Fruit fly (Drosophila melanogaster) whole organism, embryonic: Measurements from ENCODE around the gene Cpr11B.

Experiments used
- Awh ChIP-seq: fragments of 200-800 bp; sonication (Bioruptor generic); IDR thresholded peaks from 2 replicates; pipeline ENCODE4, ENCODE4 v1.3.6; 2022; ENCODE audit warnings: missing biosample characterization, missing genetic modification characterization
- CG10274 ChIP-seq: fragments of 200-800 bp; sonication (Bioruptor generic); optimal IDR thresholded peaks from 3 replicates; lab custom pipeline; 2017; ENCODE audit warnings: missing biosample characterization, mild to moderate bottlenecking, missing genetic modification characterization
- CG12071 ChIP-seq: fragments of 200-800 bp; sonication (Bioruptor generic); optimal IDR thresholded peaks from 3 replicates; lab custom pipeline; 2018; ENCODE audit warnings: missing biosample characterization, mild to moderate bottlenecking, missing genetic modification characterization
- CG12299 ChIP-seq: fragments of 200-800 bp; sonication (Bioruptor generic); optimal IDR thresholded peaks from 2 replicates; lab custom pipeline; 2018; ENCODE audit warnings: missing biosample characterization, mild to moderate bottlenecking, missing genetic modification characterization
- CG12769 ChIP-seq: fragments of 200-800 bp; sonication (Bioruptor generic); optimal IDR thresholded peaks from 2 replicates; lab custom pipeline; 2019; ENCODE audit warnings: missing biosample characterization, mild to moderate bottlenecking, missing genetic modification characterization, moderate library complexity
- CG13894 ChIP-seq: fragments of 200-800 bp; sonication (Bioruptor generic); optimal IDR thresholded peaks from 3 replicates; lab custom pipeline; 2018; ENCODE audit warnings: missing biosample characterization, mild to moderate bottlenecking, missing genetic modification characterization, moderate library complexity
- CG14441 ChIP-seq: fragments of 200-800 bp; sonication (Bioruptor generic); IDR thresholded peaks from 2 replicates; pipeline ENCODE4 v1.3.6; 2022; ENCODE audit warnings: missing biosample characterization, missing genetic modification characterization
- CG14667 ChIP-seq: fragments of 200-800 bp; sonication (Bioruptor generic); IDR thresholded peaks from 2 replicates; pipeline ENCODE4 v1.3.6; 2022; ENCODE audit warnings: missing biosample characterization, missing genetic modification characterization
- CG16813 ChIP-seq: fragments of 200-800 bp; sonication (Bioruptor generic); IDR thresholded peaks from 3 replicates; pipeline ENCODE4 v1.3.6; 2022; ENCODE audit warnings: missing biosample characterization, missing genetic modification characterization; ENCODE audit not compliant: partially characterized antibody
- CG17328 ChIP-seq: fragments of 200-800 bp; sonication (Bioruptor generic); IDR thresholded peaks from 2 replicates; pipeline ENCODE4 v1.3.6; 2022; ENCODE audit warnings: missing biosample characterization, missing genetic modification characterization
- CG4328 ChIP-seq: fragments of 200-800 bp; sonication (Bioruptor generic); optimal IDR thresholded peaks from 3 replicates; lab custom pipeline; 2017; ENCODE audit warnings: missing biosample characterization, missing genetic modification reagents, missing genetic modification characterization
- CG6791 ChIP-seq: fragments of 200-800 bp; sonication (Bioruptor generic); IDR thresholded peaks from 3 replicates; pipeline ENCODE4 v1.3.6; 2022; ENCODE audit warnings: missing biosample characterization, missing genetic modification characterization; ENCODE audit not compliant: partially characterized antibody
- CG7786 ChIP-seq: fragments of 200-800 bp; sonication (Bioruptor generic); optimal IDR thresholded peaks from 2 replicates; lab custom pipeline; 2016; ENCODE audit warnings: missing biosample characterization, missing genetic modification characterization
- CG7987 ChIP-seq: fragments of 200-800 bp; sonication (Bioruptor generic); optimal IDR thresholded peaks from 2 replicates; lab custom pipeline; 2018; ENCODE audit warnings: missing biosample characterization, mild to moderate bottlenecking, missing genetic modification characterization, moderate library complexity
- CG8089 ChIP-seq: fragments of 200-800 bp; sonication (Bioruptor generic); optimal IDR thresholded peaks from 3 replicates; lab custom pipeline; 2016; ENCODE audit warnings: missing biosample characterization, missing genetic modification characterization
- CG8359 ChIP-seq: fragments of 200-800 bp; sonication (Bioruptor generic); optimal IDR thresholded peaks from 2 replicates; lab custom pipeline; 2017; ENCODE audit warnings: missing biosample characterization, mild to moderate bottlenecking, missing genetic modification characterization, borderline replicate concordance
- CG8478 ChIP-seq: fragments of >200 bp; optimal IDR thresholded peaks from 2 replicates; lab custom pipeline; 2018
- CTCF ChIP-seq: fragments of 200-800 bp; sonication (Bioruptor generic); optimal IDR thresholded peaks from 2 replicates; lab custom pipeline; 2017; ENCODE audit warnings: missing biosample characterization, mild to moderate bottlenecking, missing genetic modification characterization, moderate library complexity
- D19A ChIP-seq: fragments of 200-800 bp; optimal IDR thresholded peaks from 3 replicates; lab custom pipeline; 2019; ENCODE audit warnings: missing biosample characterization, mild to moderate bottlenecking, missing genetic modification characterization, moderate library complexity
- E2f1 ChIP-seq: fragments of 200-800 bp; sonication (Bioruptor generic); IDR thresholded peaks from 2 replicates; pipeline ENCODE4 v1.3.6; 2022; ENCODE audit warnings: missing biosample characterization, missing genetic modification characterization
- Eip74EF ChIP-seq, 2 experiments: fragments of 200-800 bp in 1 of 2; fragments of >200 bp in 1 of 2; sonication (Bioruptor generic) in 1 of 2; optimal IDR thresholded peaks; 2 replicates each; lab custom pipeline; 2017 to 2019; ENCODE audit warnings: missing biosample characterization in 2 of 2, missing genetic modification characterization in 2 of 2, mild to moderate bottlenecking in 1 of 2, moderate library complexity in 1 of 2
- Fer1 ChIP-seq: fragments of 200-800 bp; sonication (Bioruptor generic); optimal IDR thresholded peaks from 2 replicates; lab custom pipeline; 2017; ENCODE audit warnings: missing biosample characterization, mild to moderate bottlenecking, missing genetic modification characterization
- Gsc ChIP-seq: fragments of 200-800 bp; sonication (Bioruptor generic); IDR thresholded peaks from 2 replicates; pipeline ENCODE4 v1.3.6; 2022; ENCODE audit warnings: missing biosample characterization, missing genetic modification characterization
- HLH54F ChIP-seq: fragments of 200-800 bp; sonication (Bioruptor generic); optimal IDR thresholded peaks from 3 replicates; lab custom pipeline; 2016; ENCODE audit warnings: missing biosample characterization, missing genetic modification characterization
- Hsf ChIP-seq: fragments of 200-800 bp; sonication (Bioruptor generic); optimal IDR thresholded peaks from 3 replicates; lab custom pipeline; 2016; ENCODE audit warnings: missing biosample characterization, missing genetic modification characterization
- MTF-1 ChIP-seq: fragments of 200-800 bp; sonication (Bioruptor generic); optimal IDR thresholded peaks from 2 replicates; lab custom pipeline; 2018; ENCODE audit warnings: missing biosample characterization, mild to moderate bottlenecking, missing genetic modification characterization, borderline replicate concordance
- Mes4 ChIP-seq: fragments of 200-800 bp; sonication (Bioruptor generic); optimal IDR thresholded peaks from 2 replicates; lab custom pipeline; 2016; ENCODE audit warnings: missing biosample characterization, missing genetic modification characterization
- NC2β ChIP-seq: fragments of 200-800 bp; sonication (Bioruptor generic); optimal IDR thresholded peaks from 2 replicates; lab custom pipeline; 2016; ENCODE audit warnings: missing biosample characterization, missing genetic modification characterization
- Nf-YB ChIP-seq: fragments of 200-800 bp; sonication (Bioruptor generic); optimal IDR thresholded peaks from 3 replicates; lab custom pipeline; 2019; ENCODE audit warnings: missing biosample characterization, mild to moderate bottlenecking, missing genetic modification characterization, moderate library complexity
- Nf-YC ChIP-seq: fragments of 200-800 bp; optimal IDR thresholded peaks from 3 replicates; lab custom pipeline; 2019; ENCODE audit warnings: missing biosample characterization, mild to moderate bottlenecking, missing genetic modification characterization, moderate library complexity
- Ssrp ChIP-seq: fragments of 200-800 bp; sonication (Bioruptor generic); optimal IDR thresholded peaks from 2 replicates; lab custom pipeline; 2018; ENCODE audit warnings: missing biosample characterization, mild to moderate bottlenecking, missing genetic modification characterization, moderate library complexity
- amos ChIP-seq: fragments of 200-800 bp; sonication (Bioruptor generic); IDR thresholded peaks from 2 replicates; pipeline ENCODE4 v1.3.6; 2022; ENCODE audit warnings: missing biosample characterization, missing genetic modification characterization; ENCODE audit not compliant: partially characterized antibody
- aop ChIP-seq: fragments of 200-800 bp; sonication (Bioruptor generic); IDR thresholded peaks from 2 replicates; pipeline ENCODE4 v1.3.6; 2022; ENCODE audit warnings: missing biosample characterization, missing genetic modification characterization
- ato ChIP-seq: fragments of 200-800 bp; sonication (Bioruptor generic); IDR thresholded peaks from 2 replicates; pipeline ENCODE4 v1.3.6; 2022; ENCODE audit warnings: missing biosample characterization, missing genetic modification characterization; ENCODE audit not compliant: partially characterized antibody
- bigmax ChIP-seq: fragments of 200-800 bp; sonication (Bioruptor generic); optimal IDR thresholded peaks from 2 replicates; lab custom pipeline; 2018; ENCODE audit warnings: missing biosample characterization, mild to moderate bottlenecking, missing genetic modification characterization
- cad ChIP-seq: fragments of >200 bp; optimal IDR thresholded peaks from 2 replicates; lab custom pipeline; 2017; ENCODE audit warnings: missing biosample characterization, missing genetic modification characterization
- chinmo ChIP-seq: fragments of 200-800 bp; sonication (Bioruptor generic); IDR thresholded peaks from 4 replicates; pipeline ENCODE4 v1.3.6; 2022; ENCODE audit warnings: missing biosample characterization, missing genetic modification characterization; ENCODE audit not compliant: partially characterized antibody
- croc ChIP-seq: fragments of 200-800 bp; sonication (Bioruptor generic); conservative IDR thresholded peaks from 3 replicates; pipeline ENCODE4 v1.3.6; 2022; ENCODE audit warnings: missing biosample characterization, missing genetic modification characterization
- dan ChIP-seq: fragments of 200-800 bp; sonication (Bioruptor generic); IDR thresholded peaks from 2 replicates; pipeline ENCODE4 v1.3.6; 2022; ENCODE audit warnings: missing biosample characterization, missing genetic modification characterization
- en ChIP-seq: fragments of 200-800 bp; sonication (Bioruptor generic); optimal IDR thresholded peaks from 2 replicates; lab custom pipeline; 2016; ENCODE audit warnings: missing biosample characterization, missing genetic modification characterization
- eyg ChIP-seq: fragments of 200-800 bp; sonication (Bioruptor generic); optimal IDR thresholded peaks from 3 replicates; lab custom pipeline; 2016; ENCODE audit warnings: missing biosample characterization, missing genetic modification characterization
- fd3F ChIP-seq: fragments of 200-800 bp; sonication (Bioruptor generic); optimal IDR thresholded peaks from 2 replicates; lab custom pipeline; 2018; ENCODE audit warnings: missing biosample characterization, mild to moderate bottlenecking, missing genetic modification characterization, moderate library complexity
- hb ChIP-seq: fragments of 200-800 bp; sonication (Bioruptor generic); IDR thresholded peaks from 3 replicates; pipeline ENCODE4 v1.3.6; 2022; ENCODE audit warnings: missing biosample characterization, missing genetic modification characterization; ENCODE audit not compliant: partially characterized antibody
- jigr1 ChIP-seq: fragments of 200-800 bp; sonication (Bioruptor generic); IDR thresholded peaks from 3 replicates; pipeline ENCODE4 v1.3.6; 2022; ENCODE audit warnings: missing biosample characterization, missing genetic modification characterization
- jing ChIP-seq: fragments of 200-800 bp; sonication (Bioruptor generic); optimal IDR thresholded peaks from 2 replicates; lab custom pipeline; 2018; ENCODE audit warnings: missing biosample characterization, mild to moderate bottlenecking, missing genetic modification characterization
- lab ChIP-seq: fragments of 200-800 bp; sonication (Bioruptor generic); optimal IDR thresholded peaks from 3 replicates; lab custom pipeline; 2017; ENCODE audit warnings: missing biosample characterization, missing genetic modification characterization, mild to moderate bottlenecking, moderate library complexity, missing genetic modification reagents
- lola ChIP-seq, 3 experiments: fragments of >200 bp in 2 of 3; fragments of 200-800 bp in 1 of 3; sonication (Bioruptor generic) in 1 of 3; optimal IDR thresholded peaks; 2 replicates each; lab custom pipeline; 2017 to 2019; ENCODE audit warnings: missing biosample characterization in 3 of 3, missing genetic modification characterization in 3 of 3, mild to moderate bottlenecking in 1 of 3, moderate library complexity in 1 of 3
- p53 ChIP-seq: fragments of 200-800 bp; sonication (Bioruptor generic); optimal IDR thresholded peaks from 2 replicates; lab custom pipeline; 2016; ENCODE audit warnings: missing biosample characterization, missing genetic modification characterization
- prd ChIP-seq, 3 experiments: fragments of >200 bp in 2 of 3; fragments of 200-800 bp in 1 of 3; sonication (Bioruptor generic) in 1 of 3; optimal IDR thresholded peaks in 2 of 3; IDR thresholded peaks in 1 of 3; 2 replicates in 2 of 3; 3 replicates in 1 of 3; pipeline versions ENCODE4 v1.3.6 to Lab custom; 2017 to 2022; ENCODE audit warnings: missing biosample characterization in 1 of 3, missing genetic modification characterization in 1 of 3
- shn ChIP-seq: fragments of 200-800 bp; sonication (Bioruptor generic); optimal IDR thresholded peaks from 3 replicates; lab custom pipeline; 2016; ENCODE audit warnings: missing biosample characterization, missing genetic modification characterization
- usp ChIP-seq: fragments of >200 bp; optimal IDR thresholded peaks from 2 replicates; lab custom pipeline; 2017; ENCODE audit warnings: missing biosample characterization, missing genetic modification characterization

Gene Cpr11B

DNA sequence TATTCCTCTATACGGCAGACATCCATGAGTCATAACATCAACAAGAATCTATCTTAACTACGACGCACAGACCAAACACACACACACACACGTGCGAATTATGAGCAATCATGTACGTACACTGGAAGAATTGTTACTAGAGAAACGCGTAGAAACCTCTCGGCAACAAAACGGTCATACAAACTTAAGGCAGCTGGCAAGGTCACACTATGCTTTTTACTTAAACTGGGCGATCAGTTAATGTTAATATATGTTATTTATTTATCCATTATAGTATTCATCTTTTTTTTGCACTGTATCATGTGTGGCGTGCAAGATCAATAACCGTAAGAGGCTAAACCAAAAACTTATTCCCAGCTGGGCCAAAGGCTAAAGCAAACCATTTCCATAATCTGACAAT, 13.7 kb upstream of the Cpr11B start (continued):
- TF ChIP-seq hb (GFP tag; lab: Robert Waterston, UW) (no peak), CG10274 (no peak), Eip74EF (GFP tag; optimal IDR thresholded peaks at IDR 0.05; lab: Kevin White, UChicago) (no peak), jing (GFP tag; lab: Kevin White, UChicago) (no peak), fd3F (GFP tag; lab: Kevin White, UChicago) (peak; percentile 2), amos (GFP tag; lab: Robert Waterston, UW) (no peak), eyg (GFP tag; lab: Kevin White, UChicago) (no peak), Hsf (GFP tag; lab: Kevin White, UChicago) (no peak), CG8478 (lab: Kevin White, UChicago) (no peak), D19A (tag; lab: Kevin White, UChicago) (no peak), chinmo (GFP tag; lab: Robert Waterston, UW) (no peak), Ssrp (tag; lab: Kevin White, UChicago) (no peak), CG7987 (GFP tag; lab: Kevin White, UChicago) (no peak), CG8359 (GFP tag; lab: Kevin White, UChicago) (no peak), MTF-1 (no peak), CG13894 (tag; lab: Kevin White, UChicago) (no peak), CTCF (GFP tag; lab: Kevin White, UChicago) (no peak), ato (GFP tag; lab: Robert Waterston, UW) (no peak), prd (optimal IDR thresholded peaks at IDR 0.05; lab: Kevin White, UChicago) (no peak), prd (GFP tag; IDR thresholded peaks at IDR 0.05; lab: Robert Waterston, UW) (0 out of 3 replicates have a peak, but pooled peaks have one; percentile 5), Gsc (GFP tag; lab: Robert Waterston, UW) (no peak), p53 (GFP tag; lab: Kevin White, UChicago) (no peak), en (GFP tag; lab: Kevin White, UChicago) (no peak), Nf-YB (no peak), bigmax (GFP tag; lab: Kevin White, UChicago) (no peak), aop (GFP tag; lab: Robert Waterston, UW) (no peak), usp (GFP tag; lab: Kevin White, UChicago) (no peak), CG16813 (GFP tag; lab: Robert Waterston, UW) (no peak), Fer1 (GFP tag; lab: Kevin White, UChicago) (peak; percentile 20), Nf-YC (no peak), HLH54F (GFP tag; lab: Kevin White, UChicago) (no peak), lola (GFP tag; optimal IDR thresholded peaks at IDR 0.05; lab: Kevin White, UChicago) (no peak), shn (GFP tag; lab: Kevin White, UChicago) (no peak), CG4328 (GFP tag; lab: Kevin White, UChicago) (no peak), CG8089 (GFP tag; lab: Kevin White, UChicago) (no peak), NC2β (no peak), E2f1 (GFP tag; lab: Robert Waterston, UW) (no peak), CG14441 (GFP tag; lab: Robert Waterston, UW) (no peak), croc (GFP tag; lab: Robert Waterston, UW) (no peak), Awh (GFP tag; lab: Robert Waterston, UW) (no peak), CG12299 (no peak), dan (GFP tag; lab: Robert Waterston, UW) (no peak), jigr1 (no peak), cad (GFP tag; lab: Kevin White, UChicago) (no peak), CG17328 (no peak), lab (peak; percentile 59), CG14667 (no peak), Mes4 (GFP tag; lab: Kevin White, UChicago) (no peak), CG6791 (no peak), CG12769 (peak; percentile 20), CG12071 (no peak), CG7786 (GFP tag; lab: Kevin White, UChicago) (no peak)
